Worm (Caenorhabditis elegans): ENCODE measurements around the gene unc-98.
A peak's percentile ranks its signal among the peaks of the same experiment; 100 is the strongest.

Gene unc-98

ce11 chrX:7596029-7596428 lies 22.6 kb upstream of the unc-98 start (continued):
- TF ChIP-seq skn-1 (tag; optimal IDR thresholded peaks at IDR 0.05), result no peak
- TF ChIP-seq grh-1 (GFP tag; IDR thresholded peaks at IDR 0.05), result no peak
- no peak for TF ChIP-seq C16A3.4 (tag; optimal IDR thresholded peaks at IDR 0.05)
- no peak for TF ChIP-seq lin-13 (GFP tag; optimal IDR thresholded peaks at IDR 0.05)
- TF ChIP-seq unc-30 (tag; optimal IDR thresholded peaks at IDR 0.05), result no peak

- peak; percentile 49 for TF ChIP-seq lin-14 (GFP tag; optimal IDR thresholded peaks at IDR 0.05)
- TF ChIP-seq blmp-1 (tag; optimal IDR thresholded peaks at IDR 0.05), result peak; percentile 68
- no peak for TF ChIP-seq F16B12.6 (tag; optimal IDR thresholded peaks at IDR 0.05)
- no peak for TF ChIP-seq nhr-77 (tag; optimal IDR thresholded peaks at IDR 0.05)
- no peak for TF ChIP-seq snpc-4 (tag; optimal IDR thresholded peaks at IDR 0.05)
- TF ChIP-seq nhr-85 (tag), result peak; percentile 78
- TF ChIP-seq dsc-1 (tag; optimal IDR thresholded peaks at IDR 0.05), result no peak
- no peak for TF ChIP-seq aly-2 (tag; optimal IDR thresholded peaks at IDR 0.05)
- TF ChIP-seq aha-1 (tag; optimal IDR thresholded peaks at IDR 0.05), result no peak
- peak in 1 of 2 experiments; percentile 3 for TF ChIP-seq lsy-2 (tag; optimal IDR thresholded peaks at IDR 0.05)
- TF ChIP-seq lin-15B (tag; optimal IDR thresholded peaks at IDR 0.05), result no peak
- no peak for TF ChIP-seq nhr-47 (tag; optimal IDR thresholded peaks at IDR 0.05)
- peak; percentile 28 for TF ChIP-seq nhr-20 (tag; optimal IDR thresholded peaks at IDR 0.05)
- no peak for TF ChIP-seq sptf-1 (tag; optimal IDR thresholded peaks at IDR 0.05)
- TF ChIP-seq mdl-1 (tag; optimal IDR thresholded peaks at IDR 0.05), result peak in 1 of 2 experiments; percentile 35
- TF ChIP-seq nhr-71 (tag; optimal IDR thresholded peaks at IDR 0.05), result peak; percentile 5
Measured at ce11 chrX:7593931-7594544, 20.6 kb upstream of the unc-98 start.

- TF ChIP-seq vab-15 (tag; optimal IDR thresholded peaks at IDR 0.05), result no peak
- peak; percentile 55 for TF ChIP-seq nhr-71 (tag; optimal IDR thresholded peaks at IDR 0.05)
- TF ChIP-seq unc-62 (GFP tag; optimal IDR thresholded peaks at IDR 0.05), result no peak
- TF ChIP-seq aha-1 (tag; optimal IDR thresholded peaks at IDR 0.05), result no peak
- peak; percentile 27 for TF ChIP-seq nhr-90 (tag; optimal IDR thresholded peaks at IDR 0.05; ENCODE audit: poor library complexity)
- TF ChIP-seq fkh-4 (tag; optimal IDR thresholded peaks at IDR 0.05; ENCODE audit: borderline replicate concordance), result no peak
- TF ChIP-seq fos-1 (tag; optimal IDR thresholded peaks at IDR 0.05), result no peak
- TF ChIP-seq tbx-2 (tag; optimal IDR thresholded peaks at IDR 0.05), result peak; percentile 48
- peak; percentile 78 for TF ChIP-seq lin-14 (GFP tag; optimal IDR thresholded peaks at IDR 0.05)
- TF ChIP-seq C04F5.9 (tag; optimal IDR thresholded peaks at IDR 0.05), result no peak
- no peak for TF ChIP-seq zip-4 (GFP tag; optimal IDR thresholded peaks at IDR 0.05)
- TF ChIP-seq Y116A8C.19 (tag; optimal IDR thresholded peaks at IDR 0.05; ENCODE audit: borderline replicate concordance), result no peak
- no peak for TF ChIP-seq ztf-11 (tag; optimal IDR thresholded peaks at IDR 0.05)
- peak; percentile 4 for TF ChIP-seq mep-1 (tag; optimal IDR thresholded peaks at IDR 0.05)
- no peak for TF ChIP-seq nhr-47 (tag; optimal IDR thresholded peaks at IDR 0.05)
- TF ChIP-seq dpl-1 (GFP tag; optimal IDR thresholded peaks at IDR 0.05), result no peak
- TF ChIP-seq pax-3 (tag; optimal IDR thresholded peaks at IDR 0.05), result no peak
- no peak for TF ChIP-seq dsc-1 (tag; optimal IDR thresholded peaks at IDR 0.05)
- 0 out of 2 replicates have a peak, but pooled peaks have one; percentile 4 for TF ChIP-seq nhr-19 (GFP tag; conservative IDR thresholded peaks at IDR 0.05)
- TF ChIP-seq skn-1 (tag; optimal IDR thresholded peaks at IDR 0.05), result no peak
- TF ChIP-seq sup-37 (GFP tag; optimal IDR thresholded peaks at IDR 0.05), result no peak
- peak in 1 of 2 experiments; percentile 39 for TF ChIP-seq lsy-2 (tag; optimal IDR thresholded peaks at IDR 0.05)
- TF ChIP-seq C16A3.4 (tag; optimal IDR thresholded peaks at IDR 0.05), result no peak
- peak; percentile 36 for TF ChIP-seq nhr-20 (tag; optimal IDR thresholded peaks at IDR 0.05)
- no peak for TF ChIP-seq sox-4 (tag; optimal IDR thresholded peaks at IDR 0.05)
- peak in 5 of 6 experiments; percentile 13 to 57 (median 50) for TF ChIP-seq elt-3 (tag; optimal IDR thresholded peaks at IDR 0.05)
- TF ChIP-seq nhr-77 (tag; optimal IDR thresholded peaks at IDR 0.05), result no peak
- TF ChIP-seq efl-1 (optimal IDR thresholded peaks at IDR 0.05), result no peak
- no peak for TF ChIP-seq efl-1 (GFP tag; optimal IDR thresholded peaks at IDR 0.05 in 1 of 2)
- peak; percentile 75 for TF ChIP-seq nhr-85 (tag)
- TF ChIP-seq fkh-8 (tag; optimal IDR thresholded peaks at IDR 0.05), result no peak
- peak; percentile 87 for TF ChIP-seq blmp-1 (tag; optimal IDR thresholded peaks at IDR 0.05)
- TF ChIP-seq ceh-82 (tag; optimal IDR thresholded peaks at IDR 0.05), result no peak
- peak; percentile 49 for TF ChIP-seq snu-23 (GFP tag; optimal IDR thresholded peaks at IDR 0.05)
- no peak for TF ChIP-seq lin-13 (GFP tag; optimal IDR thresholded peaks at IDR 0.05)
Measured at ce11 chrX:7590756-7591155, 17.3 kb upstream of the unc-98 start.

Measured in whole organism, L1 larva.